Worm (Caenorhabditis elegans): ENCODE data around the gene msp-53.

msp-53 gene

ce11 chrIV:5085782-5086181, 20.9 kb upstream of the msp-53 start:
- no peak for TF ChIP-seq T07F8.4 (tag; optimal IDR thresholded peaks at IDR 0.05)
- peak; percentile 74 for TF ChIP-seq zfh-2 (GFP tag; conservative IDR thresholded peaks at IDR 0.05)
- no peak for TF ChIP-seq ceh-27 (GFP tag; optimal IDR thresholded peaks at IDR 0.05)

ce11 chrIV:5083832-5084231, 19.0 kb upstream of the msp-53 start:
- TF ChIP-seq efl-1 (GFP tag; optimal IDR thresholded peaks at IDR 0.05) = peak; percentile 5
- TF ChIP-seq mcd-1 (GFP tag; IDR thresholded peaks at IDR 0.05) = peak; percentile 30; the same call in 1 of the 2 replicates
- 0 out of 2 replicates have a peak, but pooled peaks have one; percentile 9 for TF ChIP-seq D2030.7 (GFP tag; IDR thresholded peaks at IDR 0.05)
- peak; percentile 75 for TF ChIP-seq ceh-100 (GFP tag; IDR thresholded peaks at IDR 0.05)
- peak; percentile 18 for TF ChIP-seq snpc-4 (GFP tag; optimal IDR thresholded peaks at IDR 0.05)
- TF ChIP-seq snpc-4 (tag; optimal IDR thresholded peaks at IDR 0.05) = peak in 3 of 4 experiments; percentile 32 to 78 (median 62)
- TF ChIP-seq B0336.3 (GFP tag; IDR thresholded peaks at IDR 0.05) = no peak
- TF ChIP-seq ceh-58 (GFP tag; IDR thresholded peaks at IDR 0.05) = no peak

ce11 chrIV:5082900-5083530, 18.2 kb upstream of the msp-53 start, which contains the start of gene pygo-1:
pygo-1 (plus strand) TSS chrIV:5083303.
- TF ChIP-seq gei-17 (GFP tag; optimal IDR thresholded peaks at IDR 0.05) (peak; percentile 14), ceh-91 (GFP tag; IDR thresholded peaks at IDR 0.05) (no peak), unc-62 (GFP tag; optimal IDR thresholded peaks at IDR 0.05) (peak; percentile 80), snpc-4 (GFP tag; optimal IDR thresholded peaks at IDR 0.05) (no peak), snpc-4 (tag; optimal IDR thresholded peaks at IDR 0.05) (no peak), egl-18 (GFP tag; IDR thresholded peaks at IDR 0.05) (no peak), cebp-1 (GFP tag; IDR thresholded peaks at IDR 0.05) (no peak), cebp-1 (tag; optimal IDR thresholded peaks at IDR 0.05) (peak; percentile 43), nhr-80 (tag; optimal IDR thresholded peaks at IDR 0.05) (peak; percentile 83), lin-35 (GFP tag; optimal IDR thresholded peaks at IDR 0.05) (peak in 1 of 3 experiments; percentile 16), F23B12.7 (tag; optimal IDR thresholded peaks at IDR 0.05; ENCODE audit: insufficient read depth) (peak; percentile 9), B0336.3 (GFP tag; IDR thresholded peaks at IDR 0.05) (peak; percentile 28; the same call in 1 of the 2 replicates)

ce11 chrIV:5081122-5081521, 16.3 kb upstream of the msp-53 start:
- TF ChIP-seq lir-1 (GFP tag; conservative IDR thresholded peaks at IDR 0.05) (no peak), hmg-1.2 (GFP tag; IDR thresholded peaks at IDR 0.05) (peak; percentile 75), zfh-2 (GFP tag; conservative IDR thresholded peaks at IDR 0.05) (peak; percentile 39; the same call in 1 of the 2 replicates), attf-5 (GFP tag; optimal IDR thresholded peaks at IDR 0.05) (no peak)

- TF ChIP-seq hmg-20 (GFP tag; IDR thresholded peaks at IDR 0.05) = no peak
- peak; percentile 23; the same call in 1 of the 2 replicates for TF ChIP-seq hmg-1.2 (GFP tag; IDR thresholded peaks at IDR 0.05)
- TF ChIP-seq K12H6.12 (tag; optimal IDR thresholded peaks at IDR 0.05) = no peak
Observed at ce11 chrIV:5078846-5079245, 14.0 kb upstream of the msp-53 start.

ce11 chrIV:5077918-5078317, 13.1 kb upstream of the msp-53 start:
- TF ChIP-seq cebp-2 (GFP tag; IDR thresholded peaks at IDR 0.05) (no peak), nhr-90 (tag; optimal IDR thresholded peaks at IDR 0.05) (no peak), lag-1 (GFP tag; IDR thresholded peaks at IDR 0.05) (no peak), sea-2 (GFP tag; IDR thresholded peaks at IDR 0.05) (no peak), T26A5.8 (tag; optimal IDR thresholded peaks at IDR 0.05) (no peak)
